Fruit fly (Drosophila melanogaster) whole organism, embryonic: ENCODE data around the gene Nle.

ENCODE experiments used
- Ada2b ChIP-seq: fragments of 200-800 bp; sonication (Bioruptor generic); IDR thresholded peaks from 2 replicates; pipeline ENCODE4 v1.3.6; 2022; ENCODE audit warnings: missing biosample characterization, missing genetic modification characterization
- Adf1 ChIP-seq: fragments of 200-800 bp; sonication (Bioruptor generic); IDR thresholded peaks from 2 replicates; pipeline ENCODE4 v1.3.6; 2022; ENCODE audit warnings: missing biosample characterization, missing genetic modification characterization
- Atf6 ChIP-seq: fragments of 200-800 bp; sonication (Bioruptor generic); IDR thresholded peaks from 2 replicates; pipeline ENCODE4 v1.3.6; 2022; ENCODE audit warnings: missing biosample characterization, missing genetic modification characterization
- CG10543 ChIP-seq: fragments of 200-800 bp; sonication (Bioruptor generic); optimal IDR thresholded peaks from 3 replicates; lab custom pipeline; 2017; ENCODE audit warnings: missing biosample characterization, mild to moderate bottlenecking, missing genetic modification characterization, moderate library complexity
- CG13775 ChIP-seq: fragments of 200-800 bp; sonication (Bioruptor generic); optimal IDR thresholded peaks from 3 replicates; lab custom pipeline; 2017; ENCODE audit warnings: missing biosample characterization, mild to moderate bottlenecking, missing genetic modification characterization
- CG15514 ChIP-seq: fragments of 200-800 bp; sonication (Bioruptor generic); optimal IDR thresholded peaks from 3 replicates; lab custom pipeline; 2017; ENCODE audit warnings: missing biosample characterization, missing genetic modification characterization, mild to moderate bottlenecking, moderate library complexity, missing genetic modification reagents
- CG1603 ChIP-seq: fragments of 200-800 bp; sonication (Bioruptor generic); optimal IDR thresholded peaks from 2 replicates; lab custom pipeline; 2019; ENCODE audit warnings: missing biosample characterization, mild to moderate bottlenecking, missing genetic modification characterization, moderate library complexity
- CG17385 ChIP-seq: fragments of 200-800 bp; sonication (Bioruptor generic); optimal IDR thresholded peaks from 3 replicates; lab custom pipeline; 2018; ENCODE audit warnings: missing biosample characterization, mild to moderate bottlenecking, missing genetic modification characterization
- CG32532 ChIP-seq: fragments of 200-800 bp; sonication (Bioruptor generic); IDR thresholded peaks from 2 replicates; pipeline ENCODE4 v1.3.6; 2022; ENCODE audit warnings: missing biosample characterization, missing genetic modification characterization
- CG6689 ChIP-seq: fragments of 200-800 bp; sonication (Bioruptor generic); IDR thresholded peaks from 2 replicates; pipeline ENCODE4 v1.3.6; 2022; ENCODE audit warnings: missing biosample characterization, missing genetic modification characterization
- CG8359 ChIP-seq: fragments of 200-800 bp; sonication (Bioruptor generic); optimal IDR thresholded peaks from 2 replicates; lab custom pipeline; 2017; ENCODE audit warnings: missing biosample characterization, mild to moderate bottlenecking, missing genetic modification characterization, borderline replicate concordance
- CG9932 ChIP-seq: fragments of 200-800 bp; sonication (Bioruptor generic); IDR thresholded peaks from 2 replicates; pipeline ENCODE4 v1.3.6; 2022; ENCODE audit warnings: missing biosample characterization, missing genetic modification characterization
- CkIIα-i1 ChIP-seq: fragments of 200-800 bp; sonication (Bioruptor generic); IDR thresholded peaks from 2 replicates; pipeline ENCODE4 v1.3.6; 2022; ENCODE audit warnings: missing biosample characterization, missing genetic modification characterization
- Dll ChIP-seq: fragments of 200-800 bp; sonication (Bioruptor generic); IDR thresholded peaks from 4 replicates; pipeline ENCODE4 v1.3.6; 2022; ENCODE audit warnings: missing biosample characterization, missing genetic modification characterization; ENCODE audit not compliant: partially characterized antibody
- Doc2 ChIP-seq: fragments of 200-800 bp; sonication (Bioruptor generic); IDR thresholded peaks from 2 replicates; pipeline ENCODE4 v1.3.6; 2022; ENCODE audit warnings: missing biosample characterization, missing genetic modification characterization
- Fer1 ChIP-seq: fragments of 200-800 bp; sonication (Bioruptor generic); optimal IDR thresholded peaks from 2 replicates; lab custom pipeline; 2017; ENCODE audit warnings: missing biosample characterization, mild to moderate bottlenecking, missing genetic modification characterization
- H2.0 ChIP-seq: fragments of 200-800 bp; sonication (Bioruptor generic); IDR thresholded peaks from 2 replicates; pipeline ENCODE4 v1.3.6; 2022; ENCODE audit warnings: missing biosample characterization, missing genetic modification characterization
- HLHmδ ChIP-seq: fragments of 200-800 bp; sonication (Bioruptor generic); optimal IDR thresholded peaks from 2 replicates; lab custom pipeline; 2018; ENCODE audit warnings: missing biosample characterization, mild to moderate bottlenecking, missing genetic modification characterization, moderate library complexity
- Hand ChIP-seq: fragments of 200-800 bp; sonication (Bioruptor generic); optimal IDR thresholded peaks from 2 replicates; lab custom pipeline; 2017; ENCODE audit warnings: mild to moderate bottlenecking, missing biosample characterization, missing genetic modification reagents, missing genetic modification characterization
- Hey ChIP-seq: fragments of 200-800 bp; sonication (Bioruptor generic); optimal IDR thresholded peaks from 3 replicates; lab custom pipeline; 2018; ENCODE audit warnings: missing biosample characterization, mild to moderate bottlenecking, missing genetic modification characterization
- Hr78 ChIP-seq, 2 experiments: fragments of 200-800 bp in 1 of 2; fragments of >200 bp in 1 of 2; sonication (Bioruptor generic) in 1 of 2; optimal IDR thresholded peaks; 2 replicates each; lab custom pipeline; 2017 to 2019; ENCODE audit warnings: missing biosample characterization in 2 of 2, missing genetic modification characterization in 2 of 2, mild to moderate bottlenecking in 1 of 2, moderate library complexity in 1 of 2
- Meics ChIP-seq: fragments of 200-800 bp; sonication (Bioruptor generic); optimal IDR thresholded peaks from 2 replicates; lab custom pipeline; 2017; ENCODE audit warnings: missing biosample characterization, mild to moderate bottlenecking, missing genetic modification characterization
- Scr ChIP-seq: fragments of 200-800 bp; sonication (Bioruptor generic); IDR thresholded peaks from 2 replicates; pipeline ENCODE4 v1.3.6; 2022; ENCODE audit warnings: missing biosample characterization, missing genetic modification characterization; ENCODE audit not compliant: partially characterized antibody
- Sry-δ ChIP-seq: fragments of 200-800 bp; sonication (Bioruptor generic); optimal IDR thresholded peaks from 2 replicates; lab custom pipeline; 2016; ENCODE audit warnings: missing biosample characterization, missing genetic modification characterization
- Trl ChIP-seq, 3 experiments: fragments of >200 bp in 2 of 3; fragments of 200-800 bp in 1 of 3; sonication (Bioruptor generic) in 1 of 3; optimal IDR thresholded peaks; 2 replicates in 1 of 3; 3 replicates in 2 of 3; lab custom pipeline; 2016 to 2017; ENCODE audit warnings: missing biosample characterization in 1 of 3, missing genetic modification characterization in 1 of 3
- bbx ChIP-seq: fragments of 200-800 bp; sonication (Bioruptor generic); IDR thresholded peaks from 2 replicates; pipeline ENCODE4 v1.3.6; 2022; ENCODE audit warnings: missing biosample characterization, missing genetic modification characterization; ENCODE audit not compliant: partially characterized antibody
- bsh ChIP-seq, 2 experiments: fragments of 200-800 bp; sonication (Bioruptor generic); optimal IDR thresholded peaks; 2 replicates each; lab custom pipeline; 2017 to 2018; ENCODE audit warnings: mild to moderate bottlenecking in 2 of 2, missing biosample characterization in 2 of 2, missing genetic modification characterization in 2 of 2, moderate library complexity in 1 of 2
- btn ChIP-seq: fragments of 200-800 bp; sonication (Bioruptor generic); optimal IDR thresholded peaks from 2 replicates; lab custom pipeline; 2016; ENCODE audit warnings: missing biosample characterization, missing genetic modification characterization
- chinmo ChIP-seq: fragments of 200-800 bp; sonication (Bioruptor generic); IDR thresholded peaks from 4 replicates; pipeline ENCODE4 v1.3.6; 2022; ENCODE audit warnings: missing biosample characterization, missing genetic modification characterization; ENCODE audit not compliant: partially characterized antibody
- ci ChIP-seq: fragments of 200-800 bp; sonication (Bioruptor generic); IDR thresholded peaks from 3 replicates; pipeline ENCODE4 v1.3.6; 2022; ENCODE audit warnings: missing biosample characterization, missing genetic modification characterization
- crol ChIP-seq: fragments of 200-800 bp; sonication (Bioruptor generic); IDR thresholded peaks from 2 replicates; pipeline ENCODE4 v1.3.6; 2022; ENCODE audit warnings: missing biosample characterization, missing genetic modification characterization
- cwo ChIP-seq: fragments of 200-800 bp; sonication (Bioruptor generic); optimal IDR thresholded peaks from 3 replicates; lab custom pipeline; 2017; ENCODE audit warnings: missing biosample characterization, missing genetic modification characterization, mild to moderate bottlenecking, moderate library complexity, missing genetic modification reagents
- ftz-f1 ChIP-seq: fragments of 200-800 bp; sonication (Bioruptor generic); optimal IDR thresholded peaks from 2 replicates; lab custom pipeline; 2016; ENCODE audit warnings: missing biosample characterization, missing genetic modification characterization
- grau ChIP-seq: fragments of 200-800 bp; optimal IDR thresholded peaks from 3 replicates; lab custom pipeline; 2019; ENCODE audit warnings: missing biosample characterization, mild to moderate bottlenecking, missing genetic modification characterization, moderate library complexity
- kni ChIP-seq: fragments of 200-800 bp; sonication (Bioruptor generic); optimal IDR thresholded peaks from 3 replicates; lab custom pipeline; 2017; ENCODE audit warnings: mild to moderate bottlenecking, missing biosample characterization, missing genetic modification reagents, missing genetic modification characterization
- luna ChIP-seq: fragments of 200-800 bp; sonication (Bioruptor generic); optimal IDR thresholded peaks from 2 replicates; lab custom pipeline; 2016; ENCODE audit warnings: missing biosample characterization, missing genetic modification characterization
- nom ChIP-seq: fragments of 200-800 bp; sonication (Bioruptor generic); optimal IDR thresholded peaks from 2 replicates; lab custom pipeline; 2017; ENCODE audit warnings: missing biosample characterization, missing genetic modification characterization, mild to moderate bottlenecking, moderate library complexity, missing genetic modification reagents
- oc ChIP-seq: fragments of 200-800 bp; sonication (Bioruptor generic); optimal IDR thresholded peaks from 2 replicates; lab custom pipeline; 2018; ENCODE audit warnings: missing biosample characterization, mild to moderate bottlenecking, missing genetic modification characterization, moderate library complexity
- org-1 ChIP-seq: fragments of 200-800 bp; sonication (Bioruptor generic); optimal IDR thresholded peaks from 2 replicates; lab custom pipeline; 2017; ENCODE audit warnings: missing biosample characterization, missing genetic modification characterization
- p53 ChIP-seq: fragments of 200-800 bp; sonication (Bioruptor generic); optimal IDR thresholded peaks from 2 replicates; lab custom pipeline; 2016; ENCODE audit warnings: missing biosample characterization, missing genetic modification characterization
- ro ChIP-seq: fragments of 200-800 bp; sonication (Bioruptor generic); IDR thresholded peaks from 2 replicates; pipeline ENCODE4 v1.3.6; 2022; ENCODE audit warnings: missing biosample characterization, missing genetic modification characterization
- row ChIP-seq: fragments of 200-800 bp; sonication (Bioruptor generic); IDR thresholded peaks from 3 replicates; pipeline ENCODE4 v1.3.6; 2022; ENCODE audit warnings: missing biosample characterization, missing genetic modification characterization
- salm ChIP-seq: fragments of 200-800 bp; sonication (Bioruptor generic); optimal IDR thresholded peaks from 2 replicates; lab custom pipeline; 2018; ENCODE audit warnings: missing biosample characterization, mild to moderate bottlenecking, missing genetic modification characterization
- sc ChIP-seq, 3 experiments: fragments of >200 bp in 2 of 3; fragments of 200-800 bp in 1 of 3; sonication (Bioruptor generic) in 1 of 3; optimal IDR thresholded peaks; 2 replicates in 2 of 3; 3 replicates in 1 of 3; lab custom pipeline; 2017; ENCODE audit warnings: mild to moderate bottlenecking in 1 of 3, missing biosample characterization in 1 of 3, missing genetic modification characterization in 1 of 3, missing genetic modification reagents in 1 of 3
- shn ChIP-seq: fragments of 200-800 bp; sonication (Bioruptor generic); optimal IDR thresholded peaks from 3 replicates; lab custom pipeline; 2016; ENCODE audit warnings: missing biosample characterization, missing genetic modification characterization
- unc-4 ChIP-seq: fragments of 200-800 bp; sonication (Bioruptor generic); IDR thresholded peaks from 2 replicates; pipeline ENCODE4 v1.3.6; 2022; ENCODE audit warnings: missing biosample characterization, missing genetic modification characterization; ENCODE audit not compliant: partially characterized antibody
- zfh2 ChIP-seq: fragments of 200-800 bp; sonication (Bioruptor generic); optimal IDR thresholded peaks from 2 replicates; lab custom pipeline; 2016; ENCODE audit warnings: missing biosample characterization, missing genetic modification characterization

Nle gene

dm6 chr2L:552432-552929 is 15.4 kb downstream of the Nle start, which contains the start of gene Ets21C (continued):
- TF ChIP-seq Fer1 (GFP tag; lab: Kevin White, UChicago) = peak; percentile 70
- no peak for TF ChIP-seq CkIIα-i1 (GFP tag; lab: Robert Waterston, UW)
- TF ChIP-seq CG9932 (GFP tag; lab: Robert Waterston, UW) = peak; percentile 36
- no peak for TF ChIP-seq HLHmδ (GFP tag; lab: Kevin White, UChicago)
- TF ChIP-seq CG17385 = peak; percentile 7
- no peak for TF ChIP-seq H2.0 (GFP tag; lab: Robert Waterston, UW)
- peak; percentile 37 for TF ChIP-seq cwo (GFP tag; lab: Kevin White, UChicago)
- TF ChIP-seq Scr (GFP tag; lab: Robert Waterston, UW) = 0 out of 2 replicates have a peak, but pooled peaks have one; percentile 22
- peak; percentile 3 for TF ChIP-seq Hey
- no peak for TF ChIP-seq btn (GFP tag; lab: Kevin White, UChicago)
- peak; percentile 22 for TF ChIP-seq oc (tag; lab: Kevin White, UChicago)
- peak; percentile 59 for TF ChIP-seq CG15514 (GFP tag; lab: Kevin White, UChicago)
- peak; percentile 88; the same call in 2 of the 4 replicates for TF ChIP-seq chinmo (GFP tag; lab: Robert Waterston, UW)
- TF ChIP-seq Adf1 (GFP tag; lab: Robert Waterston, UW) = peak; percentile 64; the same call in 1 of the 2 replicates
- no peak for TF ChIP-seq Hand (GFP tag; lab: Kevin White, UChicago)
- TF ChIP-seq CG1603 (tag; lab: Kevin White, UChicago) = no peak
- peak; percentile 72 for TF ChIP-seq CG10543 (GFP tag; lab: Kevin White, UChicago)
- TF ChIP-seq CG8359 = no peak
- TF ChIP-seq grau (tag; lab: Kevin White, UChicago) = peak; percentile 5
- TF ChIP-seq Ada2b (GFP tag; lab: Robert Waterston, UW) = peak; percentile 22; the same call in 1 of the 2 replicates
- 0 out of 3 replicates have a peak, but pooled peaks have one; percentile 13 for TF ChIP-seq row (GFP tag; lab: Robert Waterston, UW)
- TF ChIP-seq CG13775 (GFP tag; lab: Kevin White, UChicago) = no peak
- peak in 1 of 2 experiments; percentile 27 for TF ChIP-seq bsh (GFP tag; optimal IDR thresholded peaks at IDR 0.05; lab: Kevin White, UChicago)
- no peak for TF ChIP-seq Sry-δ
- TF ChIP-seq ci = peak; percentile 65; the same call in 1 of the 3 replicates
- no peak for TF ChIP-seq sc (optimal IDR thresholded peaks at IDR 0.05; lab: Kevin White, UChicago)
- no peak for TF ChIP-seq sc (GFP tag; optimal IDR thresholded peaks at IDR 0.05; lab: Kevin White, UChicago)
- 0 out of 4 replicates have a peak, but pooled peaks have one; percentile 42 for TF ChIP-seq Dll (GFP tag; lab: Robert Waterston, UW)
- TF ChIP-seq ftz-f1 = peak; percentile 99
- TF ChIP-seq zfh2 (GFP tag; lab: Kevin White, UChicago) = no peak
- peak in 1 of 2 experiments; percentile 95 for TF ChIP-seq Hr78 (GFP tag; optimal IDR thresholded peaks at IDR 0.05; lab: Kevin White, UChicago)
- TF ChIP-seq CG32532 (GFP tag; lab: Robert Waterston, UW) = peak; percentile 59; the same call in 1 of the 2 replicates
- no peak for TF ChIP-seq salm (tag; lab: Kevin White, UChicago)
- TF ChIP-seq p53 = no peak
- TF ChIP-seq crol (GFP tag; lab: Robert Waterston, UW) = peak; percentile 90
- peak; percentile 86 for TF ChIP-seq CG6689 (GFP tag; lab: Robert Waterston, UW)
- TF ChIP-seq ro (GFP tag; lab: Robert Waterston, UW) = no peak
- peak; percentile 28 for TF ChIP-seq Meics
- TF ChIP-seq luna (GFP tag; lab: Kevin White, UChicago) = no peak
- TF ChIP-seq shn (GFP tag; lab: Kevin White, UChicago) = peak; percentile 97
- TF ChIP-seq org-1 = peak; percentile 16
- TF ChIP-seq nom = peak; percentile 84
- no peak for TF ChIP-seq Doc2 (GFP tag; lab: Robert Waterston, UW)
- peak; percentile 11; the same call in 1 of the 2 replicates for TF ChIP-seq bbx (GFP tag; lab: Robert Waterston, UW)
- peak; percentile 46; the same call in 1 of the 2 replicates for TF ChIP-seq unc-4 (GFP tag; lab: Robert Waterston, UW)
- peak; percentile 36 for TF ChIP-seq kni (GFP tag; lab: Kevin White, UChicago)
- peak; percentile 50 to 72 for TF ChIP-seq Trl (optimal IDR thresholded peaks at IDR 0.05; lab: Kevin White, UChicago)
- peak; percentile 28 for TF ChIP-seq Trl (GFP tag; optimal IDR thresholded peaks at IDR 0.05; lab: Kevin White, UChicago)
- peak; percentile 65 for TF ChIP-seq Atf6 (GFP tag; lab: Robert Waterston, UW)
